Fruit fly (Drosophila melanogaster): ENCODE results near the gene Vha26.

- TF ChIP-seq CG8478 (optimal IDR thresholded peaks at IDR 0.05) (no peak), CTCF (optimal IDR thresholded peaks at IDR 0.05) (no peak)
These were observed 528 bp downstream of the Vha26 start for dm6 chr3R:5592009-5592572.
